Worm (Caenorhabditis elegans): Measurements from ENCODE around the gene M03F8.1.

The M03F8.1 gene

ce11 chrV:6000368-6000802 lies 49.2 kb downstream of the M03F8.1 start (continued):
- peak; percentile 98 for TF ChIP-seq nhr-71 (tag; optimal IDR thresholded peaks at IDR 0.05)
- TF ChIP-seq ama-1 (optimal IDR thresholded peaks at IDR 0.05) = no peak
- TF ChIP-seq pag-3 (tag; optimal IDR thresholded peaks at IDR 0.05; ENCODE audit: borderline replicate concordance, insufficient read depth) = peak; percentile 85
- TF ChIP-seq egl-13 (tag; optimal IDR thresholded peaks at IDR 0.05) = peak; percentile 74
- no peak for TF ChIP-seq C34B4.2 (tag; optimal IDR thresholded peaks at IDR 0.05)
- TF ChIP-seq dsc-1 (tag; optimal IDR thresholded peaks at IDR 0.05) = peak; percentile 86
- TF ChIP-seq nhr-11 (tag; optimal IDR thresholded peaks at IDR 0.05) = peak; percentile 84
- no peak for TF ChIP-seq ceh-63 (GFP tag; optimal IDR thresholded peaks at IDR 0.05)
- peak; percentile 2 for TF ChIP-seq pqm-1 (tag; optimal IDR thresholded peaks at IDR 0.05)
- TF ChIP-seq ceh-8 (GFP tag; optimal IDR thresholded peaks at IDR 0.05) = peak; percentile 75
- TF ChIP-seq sptf-1 (tag; optimal IDR thresholded peaks at IDR 0.05) = no peak
- TF ChIP-seq zag-1 (tag; optimal IDR thresholded peaks at IDR 0.05) = no peak
- peak; percentile 98 for TF ChIP-seq nhr-20 (tag; optimal IDR thresholded peaks at IDR 0.05)
- TF ChIP-seq snu-23 (GFP tag; optimal IDR thresholded peaks at IDR 0.05) = peak; percentile 98
- TF ChIP-seq nhr-85 (tag) = peak; percentile 99
- TF ChIP-seq xbp-1 (tag; optimal IDR thresholded peaks at IDR 0.05) = peak; percentile 91
- peak; percentile 64 to 69 (median 66) for TF ChIP-seq dpl-1 (GFP tag; optimal IDR thresholded peaks at IDR 0.05)
- peak; percentile 94 for TF ChIP-seq swsn-7 (tag; optimal IDR thresholded peaks at IDR 0.05)
- peak; percentile 97 for TF ChIP-seq elt-2 (tag; optimal IDR thresholded peaks at IDR 0.05)
- peak; percentile 82 for TF ChIP-seq lin-13 (GFP tag; optimal IDR thresholded peaks at IDR 0.05)
- TF ChIP-seq fkh-10 (GFP tag; optimal IDR thresholded peaks at IDR 0.05) = peak; percentile 50
- peak; percentile 82 for TF ChIP-seq unc-86 (tag; optimal IDR thresholded peaks at IDR 0.05)
- TF ChIP-seq C16A3.4 (tag; optimal IDR thresholded peaks at IDR 0.05) = peak; percentile 87
- peak; percentile 12 for TF ChIP-seq F16B12.6 (tag; optimal IDR thresholded peaks at IDR 0.05)
- TF ChIP-seq irx-1 (tag; optimal IDR thresholded peaks at IDR 0.05) = peak; percentile 76
- peak; percentile 95 for TF ChIP-seq nhr-47 (tag; optimal IDR thresholded peaks at IDR 0.05)
- TF ChIP-seq elt-3 (tag; optimal IDR thresholded peaks at IDR 0.05) = peak in 3 of 6 experiments; percentile 6 to 95 (median 94)
- TF ChIP-seq ceh-88 (GFP tag; IDR thresholded peaks at IDR 0.05) = no peak; the same call in 1 of the 2 replicates
- TF ChIP-seq aha-1 (tag; optimal IDR thresholded peaks at IDR 0.05) = peak; percentile 37
- peak; percentile 96 for TF ChIP-seq ztf-4 (tag; optimal IDR thresholded peaks at IDR 0.05)
- TF ChIP-seq nhr-90 (tag; optimal IDR thresholded peaks at IDR 0.05; ENCODE audit: poor library complexity) = peak; percentile 93
- peak; percentile 93 for TF ChIP-seq tbx-2 (tag; optimal IDR thresholded peaks at IDR 0.05)
- TF ChIP-seq fkh-8 (tag; optimal IDR thresholded peaks at IDR 0.05) = peak; percentile 97
- TF ChIP-seq hlh-4 (tag; optimal IDR thresholded peaks at IDR 0.05) = no peak
- TF ChIP-seq jun-1 (tag; optimal IDR thresholded peaks at IDR 0.05) = peak; percentile 95
- TF ChIP-seq ces-1 (GFP tag; optimal IDR thresholded peaks at IDR 0.05) = no peak
- peak; percentile 91 for TF ChIP-seq nhr-19 (GFP tag; conservative IDR thresholded peaks at IDR 0.05)
- TF ChIP-seq pax-3 (tag; optimal IDR thresholded peaks at IDR 0.05) = peak; percentile 88
- TF ChIP-seq mab-9 (GFP tag; IDR thresholded peaks at IDR 0.05) = peak; percentile 68

- TF ChIP-seq hlh-4 (tag; optimal IDR thresholded peaks at IDR 0.05) = peak; percentile 89
- no peak for TF ChIP-seq nhr-85 (tag)
Observed at ce11 chrV:6003301-6003700, 52.1 kb downstream of the M03F8.1 start, which contains the start of gene fos-1. Gene fos-1, plus strand, starts transcription at chrV:6003601.

Data from whole organism, L1 larva.